Worm (Caenorhabditis elegans) whole organism, L4 larva: Measurements from ENCODE around the gene F42C5.4.
A peak's percentile ranks its signal among the peaks of the same experiment; 100 is the strongest.

ENCODE experiments used
- Y75B8A.6 ChIP-seq: fragments of 200-800 bp; sonication (Bioruptor generic); IDR thresholded peaks from 2 replicates; pipeline ENCODE4 v1.3.6; 2022; ENCODE audit warnings: missing genetic modification reagents, missing genetic modification characterization, missing compliant biosample characterization
- fkh-10 ChIP-seq: fragments of 150-350 bp; optimal IDR thresholded peaks from 2 replicates; lab custom pipeline; 2014; ENCODE audit warnings: missing biosample characterization, missing genetic modification reagents, missing genetic modification characterization
- fos-1 ChIP-seq: fragments of 150-350 bp; optimal IDR thresholded peaks from 2 replicates; lab custom pipeline; 2014; ENCODE audit warnings: missing biosample characterization, missing genetic modification characterization
- lin-13 ChIP-seq: fragments of 150-350 bp; optimal IDR thresholded peaks from 2 replicates; lab custom pipeline; 2014; ENCODE audit warnings: missing biosample characterization, missing genetic modification reagents, missing genetic modification characterization
- lin-38 ChIP-seq: fragments of 200-800 bp; sonication (Bioruptor generic); IDR thresholded peaks from 2 replicates; pipeline ENCODE4 v1.3.6; 2022; ENCODE audit warnings: missing genetic modification reagents, missing genetic modification characterization, missing compliant biosample characterization
- mxl-3 ChIP-seq: fragments of 200-800 bp; sonication (Bioruptor generic); optimal IDR thresholded peaks from 2 replicates; lab custom pipeline; 2018; ENCODE audit warnings: mild to moderate bottlenecking, missing genetic modification characterization, missing compliant biosample characterization
- nhr-76 ChIP-seq: fragments of 150-350 bp; optimal IDR thresholded peaks from 2 replicates; lab custom pipeline; 2014; ENCODE audit warnings: missing biosample characterization, missing genetic modification characterization
- snpc-4 ChIP-seq: fragments of 150-350 bp; optimal IDR thresholded peaks from 2 replicates; lab custom pipeline; 2014; ENCODE audit warnings: missing biosample characterization, missing genetic modification characterization
- unc-62 ChIP-seq, 3 experiments: fragments of 150-350 bp in 1 of 3; sonication (generic microtip); optimal IDR thresholded peaks in 2 of 3; peaks in 1 of 3; 1 replicate in 1 of 3; 2 replicates in 2 of 3; lab custom pipeline; 2014 to 2017; ENCODE audit warnings: missing biosample characterization in 3 of 3, missing genetic modification characterization in 3 of 3, missing genetic modification reagents in 3 of 3, missing genotype in 1 of 3
- zfp-2 ChIP-seq: sonication (generic microtip); optimal IDR thresholded peaks from 2 replicates; lab custom pipeline; 2016; ENCODE audit warnings: mild to moderate bottlenecking, missing genetic modification characterization, missing compliant biosample characterization

- no peak for TF ChIP-seq fos-1 (tag; lab: Kevin White, UChicago)
- TF ChIP-seq lin-13 (GFP tag; lab: Kevin White, UChicago) = no peak
- TF ChIP-seq mxl-3 (GFP tag; lab: Kevin White, UChicago) = no peak
- peak; percentile 57 for TF ChIP-seq lin-38 (GFP tag; lab: Robert Waterston, UW)
- TF ChIP-seq Y75B8A.6 (GFP tag; lab: Robert Waterston, UW) = no peak
- no peak for TF ChIP-seq snpc-4 (tag; lab: Kevin White, UChicago)
- no peak for TF ChIP-seq nhr-76
- TF ChIP-seq unc-62 (GFP tag; optimal IDR thresholded peaks at IDR 0.05 in 1 of 2; lab: Kevin White, UChicago) = no peak
- TF ChIP-seq unc-62 (tag; optimal IDR thresholded peaks at IDR 0.05; lab: Kevin White, UChicago) = no peak
- no peak for TF ChIP-seq fkh-10
- TF ChIP-seq zfp-2 (tag; lab: Kevin White, UChicago) = no peak
Observed at ce11 chrIV:7313962-7314361, 22.0 kb upstream of the F42C5.4 start.
